Comparison of ENCODE assay signal across 2 fruit fly cellular contexts in genomic region chr3R:9460488-9461150, dm6.
TF ChIP-seq lines count a peak whose summit lies in the region.

GstZ2 (minus strand) TSS chr3R:9460652.

- no peak for TF ChIP-seq CTCF in whole organism, embryonic (GFP tag; optimal IDR thresholded peaks at IDR 0.05; lab: Kevin White, UChicago)

TF ChIP-seq in whole organism, embryonic, 481 proteins besides CTCF, POLR2A, EP300 and RAD21:
- TF ChIP-seq Trl (optimal IDR thresholded peaks at IDR 0.05; lab: Kevin White, UChicago) (peak; percentile 48 to 77), Trl (GFP tag; optimal IDR thresholded peaks at IDR 0.05; lab: Kevin White, UChicago) (peak; percentile 36), twi (tag; optimal IDR thresholded peaks at IDR 0.05; lab: Kevin White, UChicago) (no peak), Ravus (GFP tag; IDR thresholded peaks at IDR 0.05; lab: Robert Waterston, UW) (no peak), Dbx (GFP tag; IDR thresholded peaks at IDR 0.05; lab: Robert Waterston, UW) (peak; percentile 17; the same call in 1 of the 3 replicates), hkb (optimal IDR thresholded peaks at IDR 0.05; lab: Kevin White, UChicago) (no peak), hkb (GFP tag; IDR thresholded peaks at IDR 0.05; lab: Robert Waterston, UW) (0 out of 2 replicates have a peak, but pooled peaks have one; percentile 22), Hmr (GFP tag; optimal IDR thresholded peaks at IDR 0.05; lab: Kevin White, UChicago) (peak; percentile 23), caup (GFP tag; optimal IDR thresholded peaks at IDR 0.05; lab: Kevin White, UChicago; ENCODE audit: severe bottlenecking) (no peak), CG14667 (GFP tag; IDR thresholded peaks at IDR 0.05; lab: Robert Waterston, UW) (0 out of 2 replicates have a peak, but pooled peaks have one; percentile 5), psq (GFP tag; optimal IDR thresholded peaks at IDR 0.05; lab: Kevin White, UChicago) (peak; percentile 61), seq (GFP tag; IDR thresholded peaks at IDR 0.05; lab: Robert Waterston, UW) (peak; percentile 40; the same call in 1 of the 2 replicates), zf30C (GFP tag; optimal IDR thresholded peaks at IDR 0.05; lab: Kevin White, UChicago) (peak; percentile 4), grau (tag; optimal IDR thresholded peaks at IDR 0.05; lab: Kevin White, UChicago) (peak; percentile 72), sisA (GFP tag; IDR thresholded peaks at IDR 0.05; lab: Robert Waterston, UW) (no peak), E2f1 (GFP tag; IDR thresholded peaks at IDR 0.05; lab: Robert Waterston, UW) (peak; percentile 48), dan (GFP tag; IDR thresholded peaks at IDR 0.05; lab: Robert Waterston, UW) (no peak), phol (tag; optimal IDR thresholded peaks at IDR 0.05; lab: Kevin White, UChicago) (peak; percentile 39), z (GFP tag; IDR thresholded peaks at IDR 0.05; lab: Robert Waterston, UW) (peak; percentile 72), row (GFP tag; IDR thresholded peaks at IDR 0.05; lab: Robert Waterston, UW) (peak; percentile 56), E2f2 (GFP tag; IDR thresholded peaks at IDR 0.05; lab: Robert Waterston, UW) (peak; percentile 48), CG34422 (GFP tag; IDR thresholded peaks at IDR 0.05; lab: Robert Waterston, UW) (no peak), kay (GFP tag; optimal IDR thresholded peaks at IDR 0.05; lab: Kevin White, UChicago) (no peak), sens (GFP tag; lab: Kevin White, UChicago) (peak; percentile 37), CG16779 (GFP tag; IDR thresholded peaks at IDR 0.05; lab: Robert Waterston, UW) (peak; percentile 7), CG11504 (tag; optimal IDR thresholded peaks at IDR 0.05; lab: Kevin White, UChicago) (peak; percentile 15), pzg (GFP tag; optimal IDR thresholded peaks at IDR 0.05; lab: Kevin White, UChicago) (peak; percentile 12), Med (GFP tag; lab: Kevin White, UChicago) (peak; percentile 58), Dp (GFP tag; optimal IDR thresholded peaks at IDR 0.05; lab: Kevin White, UChicago) (peak; percentile 45)

TF ChIP-seq in whole organism, wandering third instar larva, 38 proteins besides CTCF, POLR2A, EP300 and RAD21:
- TF ChIP-seq dl (GFP tag; optimal IDR thresholded peaks at IDR 0.05; lab: Kevin White, UChicago; ENCODE audit: insufficient read depth in 1 of 2, partially characterized antibody in 2 of 2) (no peak), psq (GFP tag; optimal IDR thresholded peaks at IDR 0.05; lab: Kevin White, UChicago) (peak; percentile 72)

Comparison
In these comparisons a context has a peak if more than half of its experiments do, and no peak if none do; other contexts are left out.
1. Of the 10 proteins assayed by ChIP-seq in both whole organism, embryonic and whole organism, wandering third instar larva: peak only in whole organism, embryonic: none; only in whole organism, wandering third instar larva: none; in both: psq; in neither: 9.